Worm (Caenorhabditis elegans) whole organism, late embryonic: ENCODE measurements around the gene prp-8.
A peak's percentile ranks its signal among the peaks of the same experiment; 100 is the strongest.

Experiments
- F13H6.1 ChIP-seq: sonication (generic microtip); optimal IDR thresholded peaks from 2 replicates; lab custom pipeline; 2016; ENCODE audit warnings: missing genetic modification characterization, missing compliant biosample characterization
- K02D7.2 ChIP-seq: sonication (generic microtip); optimal IDR thresholded peaks from 2 replicates; lab custom pipeline; 2017; ENCODE audit warnings: mild to moderate bottlenecking, missing genetic modification characterization, missing compliant biosample characterization
- T23F11.4 ChIP-seq: fragments of 200-800 bp; sonication (Bioruptor generic); optimal IDR thresholded peaks from 2 replicates; lab custom pipeline; 2018; ENCODE audit warnings: mild to moderate bottlenecking, missing genetic modification characterization, missing compliant biosample characterization
- Y22D7AL.16 ChIP-seq: sonication (generic microtip); optimal IDR thresholded peaks from 2 replicates; lab custom pipeline; 2016; ENCODE audit warnings: missing genetic modification characterization, missing compliant biosample characterization
- ahr-1 ChIP-seq: sonication (generic microtip); optimal IDR thresholded peaks from 2 replicates; lab custom pipeline; 2016; ENCODE audit warnings: missing genetic modification characterization, missing compliant biosample characterization
- ama-1 ChIP-seq: fragments of 150-350 bp; optimal IDR thresholded peaks from 2 replicates; lab custom pipeline; 2014
- ceh-18 ChIP-seq: sonication (generic microtip); optimal IDR thresholded peaks from 2 replicates; lab custom pipeline; 2016; ENCODE audit warnings: missing genetic modification characterization, missing compliant biosample characterization
- ceh-34 ChIP-seq: sonication (generic microtip); optimal IDR thresholded peaks from 2 replicates; lab custom pipeline; 2016; ENCODE audit warnings: mild to moderate bottlenecking, missing genetic modification characterization, missing compliant biosample characterization
- ceh-45 ChIP-seq: fragments of 200-800 bp; sonication (Bioruptor generic); IDR thresholded peaks from 2 replicates; pipeline ENCODE4 v1.3.6; 2022; ENCODE audit warnings: missing genetic modification reagents, missing genetic modification characterization, missing compliant biosample characterization
- ceh-48 ChIP-seq: sonication (generic microtip); optimal IDR thresholded peaks from 2 replicates; lab custom pipeline; 2016; ENCODE audit warnings: missing genetic modification characterization, inconsistent platforms, missing compliant biosample characterization
- ceh-6 ChIP-seq: fragments of 200-800 bp; sonication (Bioruptor generic); optimal IDR thresholded peaks from 2 replicates; lab custom pipeline; 2018; ENCODE audit warnings: mild to moderate bottlenecking, missing genetic modification characterization, missing compliant biosample characterization
- che-1 ChIP-seq: sonication (generic microtip); optimal IDR thresholded peaks from 2 replicates; lab custom pipeline; 2016; ENCODE audit warnings: mild to moderate bottlenecking, missing genetic modification characterization, missing compliant biosample characterization
- dmd-4 ChIP-seq: sonication (generic microtip); optimal IDR thresholded peaks from 2 replicates; lab custom pipeline; 2016; ENCODE audit warnings: borderline replicate concordance, missing genetic modification characterization, missing compliant biosample characterization
- elt-2 ChIP-seq: sonication (generic microtip); optimal IDR thresholded peaks from 2 replicates; lab custom pipeline; 2016; ENCODE audit warnings: missing genetic modification reagents, missing genetic modification characterization, missing compliant biosample characterization
- fax-1 ChIP-seq: sonication (generic microtip); optimal IDR thresholded peaks from 2 replicates; lab custom pipeline; 2016; ENCODE audit warnings: missing genotype, missing genetic modification characterization, missing compliant biosample characterization
- fkh-10 ChIP-seq: fragments of 150-350 bp; optimal IDR thresholded peaks from 2 replicates; lab custom pipeline; 2014; ENCODE audit warnings: missing biosample characterization, missing genetic modification reagents, missing genetic modification characterization
- fkh-6 ChIP-seq: sonication (generic microtip); optimal IDR thresholded peaks from 2 replicates; lab custom pipeline; 2016; ENCODE audit warnings: missing genetic modification characterization, missing compliant biosample characterization
- gmeb-2 ChIP-seq: sonication (generic microtip); optimal IDR thresholded peaks from 2 replicates; lab custom pipeline; 2016; ENCODE audit warnings: missing genetic modification characterization, inconsistent platforms, missing compliant biosample characterization
- hlh-13 ChIP-seq: fragments of 200-800 bp; sonication (Bioruptor generic); optimal IDR thresholded peaks from 2 replicates; lab custom pipeline; 2018; ENCODE audit warnings: mild to moderate bottlenecking, missing genetic modification characterization, missing compliant biosample characterization
- hlh-30 ChIP-seq: sonication (generic microtip); optimal IDR thresholded peaks from 2 replicates; lab custom pipeline; 2017; ENCODE audit warnings: antibody characterized with exemption, missing genetic modification characterization, missing compliant biosample characterization; ENCODE audit not compliant: insufficient read depth
- hlh-8 ChIP-seq: sonication (generic microtip); optimal IDR thresholded peaks from 2 replicates; lab custom pipeline; 2016; ENCODE audit warnings: missing genotype, missing genetic modification characterization, missing compliant biosample characterization
- madf-2 ChIP-seq: sonication (generic microtip); optimal IDR thresholded peaks from 2 replicates; lab custom pipeline; 2017; ENCODE audit warnings: missing genetic modification characterization, missing compliant biosample characterization
- mec-3 ChIP-seq: sonication (generic microtip); optimal IDR thresholded peaks from 2 replicates; lab custom pipeline; 2016; ENCODE audit warnings: borderline replicate concordance, missing genetic modification characterization, missing compliant biosample characterization
- npax-4 ChIP-seq: sonication (generic microtip); optimal IDR thresholded peaks from 2 replicates; lab custom pipeline; 2016; ENCODE audit warnings: missing genetic modification characterization, missing compliant biosample characterization
- pat-9 ChIP-seq: fragments of 200-800 bp; sonication (Bioruptor generic); optimal IDR thresholded peaks from 2 replicates; lab custom pipeline; 2018; ENCODE audit warnings: mild to moderate bottlenecking, missing genetic modification characterization, moderate library complexity, missing compliant biosample characterization
- pha-2 ChIP-seq: sonication (generic microtip); optimal IDR thresholded peaks from 2 replicates; lab custom pipeline; 2017; ENCODE audit warnings: mild to moderate bottlenecking, missing genetic modification characterization, missing compliant biosample characterization
- pha-4 ChIP-seq: fragments of 150-350 bp; optimal IDR thresholded peaks from 2 replicates; lab custom pipeline; 2018; ENCODE audit warnings: missing biosample characterization, missing genetic modification reagents, missing genetic modification characterization
- pros-1 ChIP-seq: fragments of 150-350 bp; optimal IDR thresholded peaks from 2 replicates; lab custom pipeline; 2014; ENCODE audit warnings: missing biosample characterization, missing genetic modification reagents, missing genetic modification characterization
- sox-4 ChIP-seq: sonication (generic microtip); optimal IDR thresholded peaks from 2 replicates; lab custom pipeline; 2017; ENCODE audit warnings: mild to moderate bottlenecking, missing genetic modification characterization, inconsistent platforms, missing compliant biosample characterization
- tbx-2 ChIP-seq: sonication (generic microtip); optimal IDR thresholded peaks from 2 replicates; lab custom pipeline; 2016; ENCODE audit warnings: missing genetic modification characterization, missing compliant biosample characterization
- tbx-7 ChIP-seq: sonication (generic microtip); optimal IDR thresholded peaks from 2 replicates; lab custom pipeline; 2016; ENCODE audit warnings: missing genotype, missing genetic modification characterization, missing compliant biosample characterization
- unc-3 ChIP-seq, 2 experiments: fragments of 200-800 bp in 1 of 2; sonication (Bioruptor generic) in 1 of 2; sonication (generic microtip) in 1 of 2; conservative IDR thresholded peaks in 1 of 2; optimal IDR thresholded peaks in 1 of 2; 2 replicates each; pipeline versions ENCODE4 v1.3.6 to Lab custom; 2016 to 2022; ENCODE audit warnings: missing compliant biosample characterization in 2 of 2, missing genetic modification characterization in 2 of 2, missing genetic modification reagents in 1 of 2
- unc-55 ChIP-seq: sonication (generic microtip); optimal IDR thresholded peaks from 2 replicates; lab custom pipeline; 2017; ENCODE audit warnings: missing biosample characterization, missing genetic modification reagents, missing genetic modification characterization
- zip-5 ChIP-seq: sonication (generic microtip); optimal IDR thresholded peaks from 2 replicates; lab custom pipeline; 2016; ENCODE audit warnings: missing genetic modification characterization, missing compliant biosample characterization

Gene prp-8

DNA sequence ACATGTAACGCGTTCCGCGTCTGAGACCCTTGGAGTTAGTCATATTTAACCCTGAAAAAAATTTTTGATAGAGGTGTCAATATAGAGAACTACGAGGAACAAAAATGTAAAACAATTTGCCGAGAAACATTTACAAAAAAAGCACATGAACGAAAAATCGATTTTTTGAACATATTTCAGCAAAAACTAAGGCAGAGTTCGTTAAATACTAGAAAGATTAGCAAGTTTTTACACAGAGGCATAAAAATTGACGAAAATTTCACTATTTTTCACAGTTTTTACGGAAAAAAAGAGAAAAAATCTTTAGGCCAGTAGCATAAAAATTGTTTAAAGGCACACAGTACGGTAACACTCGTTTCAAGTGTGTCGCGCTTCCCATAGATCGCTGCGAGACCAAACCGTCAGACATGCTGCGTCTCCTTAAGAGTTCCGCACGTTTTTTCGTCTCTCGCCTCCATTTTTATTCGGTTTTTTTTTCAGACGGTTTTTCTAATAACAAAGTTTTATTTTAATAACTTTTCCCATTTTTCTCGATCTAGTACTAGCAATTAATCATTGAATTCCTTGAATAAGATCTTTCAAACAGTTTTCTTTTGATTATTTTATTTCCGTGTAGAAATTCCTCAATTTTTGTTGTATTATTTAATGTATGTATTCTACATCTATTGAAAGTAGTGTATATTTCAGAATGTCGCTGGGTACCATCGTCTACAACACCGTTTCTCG is 33.8 kb upstream of the prp-8 start, which contains the start of the genes rpl-21 and C14B9.10 (continued):
- TF ChIP-seq ama-1 (lab: Kevin White, UChicago) (no peak), mec-3 (no peak), F13H6.1 (no peak), ceh-34 (tag; lab: Kevin White, UChicago) (no peak), ceh-18 (tag; lab: Kevin White, UChicago) (peak; percentile 27), hlh-8 (no peak), ceh-45 (GFP tag; lab: Robert Waterston, UW) (no peak), ceh-6 (GFP tag; lab: Kevin White, UChicago) (no peak), ahr-1 (tag; lab: Kevin White, UChicago) (no peak), pha-4 (no peak), pha-2 (tag; lab: Kevin White, UChicago) (no peak), unc-3 (GFP tag; conservative IDR thresholded peaks at IDR 0.05; lab: Robert Waterston, UW) (no peak), unc-3 (tag; optimal IDR thresholded peaks at IDR 0.05; lab: Kevin White, UChicago) (no peak), fkh-6 (tag; lab: Kevin White, UChicago) (no peak), unc-55 (GFP tag; lab: Kevin White, UChicago) (peak; percentile 73), elt-2 (tag; lab: Kevin White, UChicago) (peak; percentile 23), madf-2 (no peak), ceh-48 (tag; lab: Kevin White, UChicago) (no peak), zip-5 (no peak), hlh-13 (GFP tag; lab: Kevin White, UChicago) (no peak), che-1 (tag; lab: Kevin White, UChicago) (no peak), K02D7.2 (tag; lab: Kevin White, UChicago) (no peak), hlh-30 (tag; lab: Kevin White, UChicago) (peak; percentile 46), T23F11.4 (GFP tag; lab: Kevin White, UChicago) (no peak), tbx-7 (tag; lab: Kevin White, UChicago) (no peak)

DNA sequence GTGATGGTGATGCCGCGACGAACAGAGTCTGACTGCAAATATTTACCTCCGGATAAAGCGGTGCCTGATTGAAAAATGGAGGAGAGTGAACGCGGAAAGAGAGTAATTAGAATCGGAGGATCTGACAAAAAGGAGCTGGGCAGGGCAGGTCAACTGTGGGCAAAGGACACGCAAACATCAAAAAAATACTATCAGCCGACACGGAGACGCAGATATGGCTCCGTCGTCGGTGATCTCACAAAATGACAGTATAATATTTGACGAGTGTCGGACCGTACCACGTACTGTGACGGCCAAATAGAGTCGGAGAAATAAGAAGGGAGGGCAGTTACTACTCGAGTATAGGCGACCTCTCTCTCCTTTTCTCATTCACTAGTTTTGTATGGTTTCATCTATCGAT is 31.7 kb upstream of the prp-8 start:
- no peak for TF ChIP-seq ceh-18 (tag; lab: Kevin White, UChicago)
- TF ChIP-seq pha-2 (tag; lab: Kevin White, UChicago), result peak; percentile 32
- TF ChIP-seq tbx-2 (tag; lab: Kevin White, UChicago), result peak; percentile 2
- no peak for TF ChIP-seq pat-9

DNA sequence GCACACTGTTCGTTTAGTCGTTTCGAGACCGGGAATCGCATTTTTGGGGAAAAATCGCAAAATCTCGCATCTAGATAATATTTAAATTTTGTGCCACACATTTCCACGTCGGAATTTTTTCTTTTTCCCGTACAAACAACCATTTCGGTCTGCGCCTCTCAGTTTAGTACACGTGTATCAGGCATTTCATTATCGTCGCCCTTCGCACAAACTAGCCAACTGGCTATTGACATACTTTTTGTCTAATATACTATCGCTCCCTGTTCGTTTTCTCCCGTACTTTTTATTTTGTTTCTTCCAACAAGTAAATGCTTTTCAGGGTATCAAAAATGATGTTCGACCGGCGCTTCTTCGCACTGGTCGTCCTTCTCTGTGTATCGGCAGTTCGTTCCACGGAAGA is 30.8 kb upstream of the prp-8 start, which contains the start of gene C14B9.2:
C14B9.2 (plus strand) TSS at position 320 of the 400 bp plus-strand sequence.
- TF ChIP-seq dmd-4 (tag; lab: Kevin White, UChicago), result no peak
- no peak for TF ChIP-seq K02D7.2 (tag; lab: Kevin White, UChicago)
- TF ChIP-seq sox-4, result no peak
- TF ChIP-seq npax-4 (tag; lab: Kevin White, UChicago), result no peak
- no peak for TF ChIP-seq gmeb-2 (tag; lab: Kevin White, UChicago)
- no peak for TF ChIP-seq hlh-30 (tag; lab: Kevin White, UChicago)
- TF ChIP-seq pat-9, result no peak
- no peak for TF ChIP-seq Y22D7AL.16 (tag; lab: Kevin White, UChicago)
- no peak for TF ChIP-seq pros-1 (tag; lab: Kevin White, UChicago)
- TF ChIP-seq pha-2 (tag; lab: Kevin White, UChicago), result no peak
- no peak for TF ChIP-seq unc-55 (GFP tag; lab: Kevin White, UChicago)
- TF ChIP-seq fax-1 (tag; lab: Kevin White, UChicago), result no peak
- no peak for TF ChIP-seq fkh-10 (GFP tag; lab: Kevin White, UChicago)
- TF ChIP-seq ceh-6 (GFP tag; lab: Kevin White, UChicago), result no peak
